Fruit fly (Drosophila melanogaster) whole organism, embryonic: ENCODE results near the gene sob.

ENCODE experiments used
- Asciz ChIP-seq: fragments of 200-800 bp; sonication (Bioruptor generic); optimal IDR thresholded peaks from 2 replicates; lab custom pipeline; 2017; ENCODE audit warnings: missing biosample characterization, mild to moderate bottlenecking, missing genetic modification characterization, missing genetic modification reagents
- Blimp-1 ChIP-seq: fragments of 200-800 bp; sonication (Bioruptor generic); optimal IDR thresholded peaks from 3 replicates; lab custom pipeline; 2018; ENCODE audit warnings: missing biosample characterization, missing genetic modification characterization, mild to moderate bottlenecking, moderate library complexity, missing genetic modification reagents
- CG10267 ChIP-seq: fragments of 200-800 bp; sonication (Bioruptor generic); optimal IDR thresholded peaks from 2 replicates; lab custom pipeline; 2018; ENCODE audit warnings: missing biosample characterization, mild to moderate bottlenecking, missing genetic modification characterization, moderate library complexity
- CG12236 ChIP-seq: fragments of 200-800 bp; sonication (Bioruptor generic); optimal IDR thresholded peaks from 2 replicates; lab custom pipeline; 2016; ENCODE audit warnings: missing biosample characterization, missing genetic modification characterization
- CG1233 ChIP-seq: fragments of 200-800 bp; sonication (Bioruptor generic); optimal IDR thresholded peaks from 4 replicates; lab custom pipeline; 2018; ENCODE audit warnings: missing biosample characterization, mild to moderate bottlenecking, missing genetic modification characterization
- CG12942 ChIP-seq: fragments of 200-800 bp; sonication (Bioruptor generic); optimal IDR thresholded peaks from 3 replicates; lab custom pipeline; 2016; ENCODE audit warnings: missing biosample characterization, missing genetic modification characterization
- CG13287 ChIP-seq: fragments of 200-800 bp; sonication (Bioruptor generic); IDR thresholded peaks from 2 replicates; pipeline ENCODE4 v1.3.6; 2022; ENCODE audit warnings: missing biosample characterization, missing genetic modification characterization; ENCODE audit not compliant: partially characterized antibody
- CG13894 ChIP-seq: fragments of 200-800 bp; sonication (Bioruptor generic); optimal IDR thresholded peaks from 3 replicates; lab custom pipeline; 2018; ENCODE audit warnings: missing biosample characterization, mild to moderate bottlenecking, missing genetic modification characterization, moderate library complexity
- CG14441 ChIP-seq: fragments of 200-800 bp; sonication (Bioruptor generic); IDR thresholded peaks from 2 replicates; pipeline ENCODE4 v1.3.6; 2022; ENCODE audit warnings: missing biosample characterization, missing genetic modification characterization
- CG15269 ChIP-seq: fragments of 200-800 bp; sonication (Bioruptor generic); optimal IDR thresholded peaks from 2 replicates; lab custom pipeline; 2018; ENCODE audit warnings: missing biosample characterization, mild to moderate bottlenecking, missing genetic modification characterization, moderate library complexity
- CG15696 ChIP-seq: fragments of 200-800 bp; sonication (Bioruptor generic); optimal IDR thresholded peaks from 2 replicates; lab custom pipeline; 2019; ENCODE audit warnings: missing biosample characterization, mild to moderate bottlenecking, missing genetic modification characterization, moderate library complexity
- CG16815 ChIP-seq: fragments of 200-800 bp; sonication (Bioruptor generic); optimal IDR thresholded peaks from 3 replicates; lab custom pipeline; 2017; ENCODE audit warnings: missing biosample characterization, mild to moderate bottlenecking, missing genetic modification characterization
- CG17359 ChIP-seq: fragments of 200-800 bp; sonication (Bioruptor generic); optimal IDR thresholded peaks from 3 replicates; lab custom pipeline; 2018; ENCODE audit warnings: missing biosample characterization, mild to moderate bottlenecking, missing genetic modification characterization, moderate library complexity
- CG18262 ChIP-seq: fragments of 200-800 bp; optimal IDR thresholded peaks from 3 replicates; lab custom pipeline; 2019; ENCODE audit warnings: missing biosample characterization, mild to moderate bottlenecking, missing genetic modification characterization, moderate library complexity
- CG3163 ChIP-seq: fragments of 200-800 bp; sonication (Bioruptor generic); optimal IDR thresholded peaks from 3 replicates; lab custom pipeline; 2016; ENCODE audit warnings: missing biosample characterization, missing genetic modification characterization
- CG3281 ChIP-seq: fragments of 200-800 bp; sonication (Bioruptor generic); optimal IDR thresholded peaks from 3 replicates; lab custom pipeline; 2017; ENCODE audit warnings: missing biosample characterization, mild to moderate bottlenecking, missing genetic modification characterization
- CG33557 ChIP-seq: fragments of 200-800 bp; sonication (Bioruptor generic); optimal IDR thresholded peaks from 2 replicates; lab custom pipeline; 2019; ENCODE audit warnings: missing biosample characterization, mild to moderate bottlenecking, missing genetic modification characterization, moderate library complexity
- CG4424 ChIP-seq: fragments of 200-800 bp; sonication (Bioruptor generic); optimal IDR thresholded peaks from 3 replicates; lab custom pipeline; 2016; ENCODE audit warnings: missing biosample characterization, missing genetic modification characterization
- CG7987 ChIP-seq: fragments of 200-800 bp; sonication (Bioruptor generic); optimal IDR thresholded peaks from 2 replicates; lab custom pipeline; 2018; ENCODE audit warnings: missing biosample characterization, mild to moderate bottlenecking, missing genetic modification characterization, moderate library complexity
- CG8924 ChIP-seq: fragments of 200-800 bp; optimal IDR thresholded peaks from 3 replicates; lab custom pipeline; 2019; ENCODE audit warnings: missing biosample characterization, mild to moderate bottlenecking, missing genetic modification characterization, moderate library complexity
- CTCF ChIP-seq: fragments of 200-800 bp; sonication (Bioruptor generic); optimal IDR thresholded peaks from 2 replicates; lab custom pipeline; 2017; ENCODE audit warnings: missing biosample characterization, mild to moderate bottlenecking, missing genetic modification characterization, moderate library complexity
- Dad ChIP-seq: fragments of 200-800 bp; sonication (Bioruptor generic); optimal IDR thresholded peaks from 3 replicates; lab custom pipeline; 2016; ENCODE audit warnings: missing biosample characterization, missing genetic modification characterization
- Elba2 ChIP-seq: fragments of 200-800 bp; sonication (Bioruptor generic); optimal IDR thresholded peaks from 3 replicates; lab custom pipeline; 2016; ENCODE audit warnings: missing biosample characterization, missing genetic modification characterization
- HHEX ChIP-seq: fragments of 200-800 bp; sonication (Bioruptor generic); optimal IDR thresholded peaks from 3 replicates; lab custom pipeline; 2017; ENCODE audit warnings: missing biosample characterization, mild to moderate bottlenecking, missing genetic modification characterization, missing genetic modification reagents
- HLH3B ChIP-seq: fragments of 200-800 bp; sonication (Bioruptor generic); IDR thresholded peaks from 2 replicates; pipeline ENCODE4 v1.3.6; 2022; ENCODE audit warnings: missing biosample characterization, missing genetic modification characterization
- HLHmδ ChIP-seq: fragments of 200-800 bp; sonication (Bioruptor generic); optimal IDR thresholded peaks from 2 replicates; lab custom pipeline; 2018; ENCODE audit warnings: missing biosample characterization, mild to moderate bottlenecking, missing genetic modification characterization, moderate library complexity
- HmgD ChIP-seq: fragments of 200-800 bp; sonication (Bioruptor generic); optimal IDR thresholded peaks from 3 replicates; lab custom pipeline; 2016; ENCODE audit warnings: missing biosample characterization, missing genetic modification characterization
- Lim3 ChIP-seq: fragments of 200-800 bp; sonication (Bioruptor generic); IDR thresholded peaks from 2 replicates; pipeline ENCODE4 v1.3.6; 2022; ENCODE audit warnings: missing biosample characterization, missing genetic modification characterization
- Med ChIP-seq: fragments of 200-800 bp; sonication (Bioruptor generic); peaks from one replicate; lab custom pipeline; 2016; ENCODE audit warnings: missing biosample characterization, missing genetic modification characterization, mild to moderate bottlenecking, inconsistent platforms, moderate library complexity
- Mrtf ChIP-seq: fragments of 200-800 bp; sonication (Bioruptor generic); IDR thresholded peaks from 3 replicates; pipeline ENCODE4 v1.3.6; 2022; ENCODE audit warnings: missing biosample characterization, missing genetic modification characterization
- NC2β ChIP-seq: fragments of 200-800 bp; sonication (Bioruptor generic); optimal IDR thresholded peaks from 2 replicates; lab custom pipeline; 2016; ENCODE audit warnings: missing biosample characterization, missing genetic modification characterization
- NfI ChIP-seq: fragments of 200-800 bp; sonication (Bioruptor generic); optimal IDR thresholded peaks from 3 replicates; lab custom pipeline; 2018; ENCODE audit warnings: missing biosample characterization, mild to moderate bottlenecking, missing genetic modification characterization, moderate library complexity
- Pdp1 ChIP-seq, 2 experiments: fragments of 200-800 bp; sonication (Bioruptor generic); optimal IDR thresholded peaks; 3 replicates each; lab custom pipeline; 2016; ENCODE audit warnings: missing biosample characterization in 2 of 2, missing genetic modification characterization in 2 of 2, mild to moderate bottlenecking in 1 of 2, moderate library complexity in 1 of 2
- Poxn ChIP-seq: fragments of 200-800 bp; sonication (Bioruptor generic); IDR thresholded peaks from 2 replicates; pipeline ENCODE4 v1.3.6; 2022; ENCODE audit warnings: missing biosample characterization, missing genetic modification characterization
- Scr ChIP-seq: fragments of 200-800 bp; sonication (Bioruptor generic); IDR thresholded peaks from 2 replicates; pipeline ENCODE4 v1.3.6; 2022; ENCODE audit warnings: missing biosample characterization, missing genetic modification characterization; ENCODE audit not compliant: partially characterized antibody
- Sox100B ChIP-seq: fragments of 200-800 bp; sonication (Bioruptor generic); optimal IDR thresholded peaks from 3 replicates; lab custom pipeline; 2018; ENCODE audit warnings: missing biosample characterization, mild to moderate bottlenecking, missing genetic modification characterization
- TFAM ChIP-seq: fragments of 200-800 bp; sonication (Bioruptor generic); optimal IDR thresholded peaks from 2 replicates; lab custom pipeline; 2017; ENCODE audit warnings: missing biosample characterization, missing genetic modification characterization, inconsistent platforms
- ap ChIP-seq: fragments of 200-800 bp; sonication (Bioruptor generic); IDR thresholded peaks from 2 replicates; pipeline ENCODE4 v1.3.6; 2022; ENCODE audit warnings: missing biosample characterization, missing genetic modification characterization
- chn ChIP-seq: fragments of 200-800 bp; sonication (Bioruptor generic); optimal IDR thresholded peaks from 2 replicates; lab custom pipeline; 2016; ENCODE audit warnings: missing biosample characterization, missing genetic modification characterization
- eve ChIP-seq, 2 experiments: fragments of >200 bp; optimal IDR thresholded peaks; 2 replicates each; lab custom pipeline; 2017; ENCODE audit warnings: missing biosample characterization in 2 of 2, missing genetic modification characterization in 2 of 2
- luna ChIP-seq: fragments of 200-800 bp; sonication (Bioruptor generic); optimal IDR thresholded peaks from 2 replicates; lab custom pipeline; 2016; ENCODE audit warnings: missing biosample characterization, missing genetic modification characterization
- nmo ChIP-seq: fragments of 200-800 bp; sonication (Bioruptor generic); optimal IDR thresholded peaks from 2 replicates; lab custom pipeline; 2018; ENCODE audit warnings: missing biosample characterization, mild to moderate bottlenecking, missing genetic modification characterization, moderate library complexity
- otp ChIP-seq: fragments of 200-800 bp; sonication (Bioruptor generic); IDR thresholded peaks from 3 replicates; pipeline ENCODE4, ENCODE4 v1.3.6; 2022; ENCODE audit warnings: missing biosample characterization, missing genetic modification characterization
- peb ChIP-seq: fragments of 200-800 bp; sonication (Bioruptor generic); IDR thresholded peaks from 2 replicates; pipeline ENCODE4 v1.3.6; 2022; ENCODE audit warnings: missing biosample characterization, missing genetic modification characterization
- scrt ChIP-seq: fragments of 200-800 bp; sonication (Bioruptor generic); optimal IDR thresholded peaks from 2 replicates; lab custom pipeline; 2018; ENCODE audit warnings: missing biosample characterization, mild to moderate bottlenecking, missing genetic modification characterization, moderate library complexity
- shn ChIP-seq: fragments of 200-800 bp; sonication (Bioruptor generic); optimal IDR thresholded peaks from 3 replicates; lab custom pipeline; 2016; ENCODE audit warnings: missing biosample characterization, missing genetic modification characterization
- sim ChIP-seq: fragments of 200-800 bp; sonication (Bioruptor generic); IDR thresholded peaks from 2 replicates; pipeline ENCODE4 v1.3.6; 2022; ENCODE audit warnings: missing biosample characterization, missing genetic modification characterization
- tgo ChIP-seq: fragments of 200-800 bp; sonication (Bioruptor generic); IDR thresholded peaks from 3 replicates; pipeline ENCODE4 v1.3.6; 2022; ENCODE audit warnings: missing biosample characterization, missing genetic modification characterization
- tio ChIP-seq: fragments of 200-800 bp; sonication (Bioruptor generic); optimal IDR thresholded peaks from 2 replicates; lab custom pipeline; 2017; ENCODE audit warnings: missing biosample characterization, missing genetic modification characterization, inconsistent platforms
- ttk ChIP-seq: fragments of 200-800 bp; sonication (Bioruptor generic); IDR thresholded peaks from 2 replicates; pipeline ENCODE4 v2.1.2; 2022; ENCODE audit warnings: missing biosample characterization, missing genetic modification characterization
- vnd ChIP-seq: fragments of 200-800 bp; sonication (Bioruptor generic); IDR thresholded peaks from 3 replicates; pipeline ENCODE4 v1.3.6; 2022; ENCODE audit warnings: missing biosample characterization, missing genetic modification characterization; ENCODE audit not compliant: partially characterized antibody

Gene sob

DNA sequence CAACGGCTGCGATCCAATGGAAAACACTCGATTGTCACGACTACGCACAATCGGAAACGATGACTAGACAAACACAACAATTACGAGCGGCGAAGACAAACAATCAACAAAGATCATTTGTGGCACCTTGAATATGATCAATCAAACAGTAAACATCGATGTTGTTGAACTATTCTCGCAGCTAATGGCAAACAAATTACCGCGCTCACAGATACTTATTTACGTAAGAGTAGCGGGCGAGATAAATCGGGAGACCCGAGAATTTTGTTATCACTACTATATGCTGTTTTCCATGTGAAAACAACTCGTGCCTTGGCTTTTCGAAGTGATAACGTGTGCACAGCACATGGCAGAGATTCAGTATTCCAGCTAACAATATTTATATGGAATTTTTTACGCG lies 48.2 kb upstream of the sob start (continued):
- TF ChIP-seq Sox100B (GFP tag; lab: Kevin White, UChicago) (peak; percentile 86), CG16815 (GFP tag; lab: Kevin White, UChicago) (peak; percentile 30), CG8924 (tag; lab: Kevin White, UChicago) (peak; percentile 84), CG1233 (GFP tag; lab: Kevin White, UChicago) (peak; percentile 92), CG7987 (GFP tag; lab: Kevin White, UChicago) (peak; percentile 96), Lim3 (GFP tag; lab: Robert Waterston, UW) (no peak), Mrtf (GFP tag; lab: Robert Waterston, UW) (peak; percentile 39; the same call in 1 of the 3 replicates), HmgD (no peak), Asciz (peak; percentile 91), Dad (GFP tag; lab: Kevin White, UChicago) (peak; percentile 11), CG12236 (peak; percentile 61), TFAM (peak; percentile 79), chn (GFP tag; lab: Kevin White, UChicago) (peak; percentile 77), ttk (GFP tag; lab: Robert Waterston, UW) (no peak), CG15269 (tag; lab: Kevin White, UChicago) (peak; percentile 66), CG4424 (peak; percentile 64), HLHmδ (GFP tag; lab: Kevin White, UChicago) (peak; percentile 94), CG13287 (GFP tag; lab: Robert Waterston, UW) (no peak), CTCF (GFP tag; lab: Kevin White, UChicago) (peak; percentile 41), NC2β (peak; percentile 91), CG13894 (tag; lab: Kevin White, UChicago) (peak; percentile 59), Scr (no peak), ap (GFP tag; lab: Robert Waterston, UW) (peak; percentile 37; the same call in 1 of the 2 replicates), eve (GFP tag; optimal IDR thresholded peaks at IDR 0.05; lab: Kevin White, UChicago) (peak in 1 of 2 experiments; percentile 90), luna (GFP tag; lab: Kevin White, UChicago) (no peak), CG3281 (GFP tag; lab: Kevin White, UChicago) (peak; percentile 78), CG33557 (peak; percentile 95), Med (GFP tag; lab: Kevin White, UChicago) (peak; percentile 86), CG10267 (tag; lab: Kevin White, UChicago) (peak; percentile 73), Elba2 (GFP tag; lab: Kevin White, UChicago) (no peak), otp (GFP tag; lab: Robert Waterston, UW) (peak; percentile 87), tio (GFP tag; lab: Kevin White, UChicago) (peak; percentile 70), Blimp-1 (peak; percentile 80), Poxn (GFP tag; lab: Robert Waterston, UW) (no peak), vnd (no peak), NfI (peak; percentile 30), Pdp1 (GFP tag; optimal IDR thresholded peaks at IDR 0.05; lab: Kevin White, UChicago) (peak; percentile 46 to 63), CG18262 (tag; lab: Kevin White, UChicago) (peak; percentile 80), CG14441 (GFP tag; lab: Robert Waterston, UW) (peak; percentile 41; the same call in 1 of the 2 replicates), HLH3B (GFP tag; lab: Robert Waterston, UW) (peak; percentile 38; the same call in 1 of the 2 replicates), peb (GFP tag; lab: Robert Waterston, UW) (peak; percentile 59), CG17359 (tag; lab: Kevin White, UChicago) (peak; percentile 74), tgo (GFP tag; lab: Robert Waterston, UW) (peak; percentile 40; the same call in 1 of the 3 replicates), nmo (no peak), scrt (GFP tag; lab: Kevin White, UChicago) (peak; percentile 76), shn (peak; percentile 80), sim (peak; percentile 86), HHEX (GFP tag; lab: Kevin White, UChicago) (peak; percentile 85), CG3163 (GFP tag; lab: Kevin White, UChicago) (peak; percentile 55), CG12942 (GFP tag; lab: Kevin White, UChicago) (peak; percentile 63), CG15696 (tag; lab: Kevin White, UChicago) (peak; percentile 98)
